Fruit fly (Drosophila melanogaster) whole organism, adult: ENCODE results near the gene CG12105.

Source experiments
- CG11617 ChIP-seq: fragments of 200-800 bp; sonication (Bioruptor generic); optimal IDR thresholded peaks from 2 replicates; lab custom pipeline; 2017; ENCODE audit warnings: mild to moderate bottlenecking, missing biosample characterization, missing genetic modification reagents, missing genetic modification characterization
- CG12768 ChIP-seq: fragments of 200-800 bp; sonication (Bioruptor generic); optimal IDR thresholded peaks from 2 replicates; lab custom pipeline; 2017; ENCODE audit warnings: missing biosample characterization, missing genetic modification characterization, mild to moderate bottlenecking, moderate library complexity, missing genetic modification reagents
- CG14711 ChIP-seq: fragments of 200-800 bp; sonication (Bioruptor generic); optimal IDR thresholded peaks from 2 replicates; lab custom pipeline; 2018; ENCODE audit warnings: missing biosample characterization, mild to moderate bottlenecking, missing genetic modification characterization, moderate library complexity
- CG1620 ChIP-seq: fragments of 200-800 bp; sonication (Bioruptor generic); optimal IDR thresholded peaks from 2 replicates; lab custom pipeline; 2016; ENCODE audit warnings: missing biosample characterization, missing genetic modification characterization
- CG33017 ChIP-seq: fragments of 200-800 bp; sonication (Bioruptor generic); optimal IDR thresholded peaks from 2 replicates; lab custom pipeline; 2018; ENCODE audit warnings: missing biosample characterization, mild to moderate bottlenecking, missing genetic modification characterization, moderate library complexity
- CG5204 ChIP-seq: fragments of 200-800 bp; sonication (Bioruptor generic); optimal IDR thresholded peaks from 2 replicates; lab custom pipeline; 2016; ENCODE audit warnings: missing biosample characterization, missing genetic modification characterization
- CG7045 ChIP-seq: fragments of 200-800 bp; sonication (Bioruptor generic); optimal IDR thresholded peaks from 2 replicates; lab custom pipeline; 2017; ENCODE audit warnings: missing biosample characterization, mild to moderate bottlenecking, missing genetic modification characterization
- CG7101 ChIP-seq: fragments of 200-800 bp; sonication (Bioruptor generic); optimal IDR thresholded peaks from 2 replicates; lab custom pipeline; 2018; ENCODE audit warnings: missing biosample characterization, mild to moderate bottlenecking, missing genetic modification characterization, moderate library complexity
- Clk ChIP-seq: fragments of 200-800 bp; sonication (Bioruptor generic); optimal IDR thresholded peaks from 2 replicates; lab custom pipeline; 2017; ENCODE audit warnings: missing biosample characterization, missing genetic modification characterization
- Crg-1 ChIP-seq: fragments of 200-800 bp; sonication (Bioruptor generic); optimal IDR thresholded peaks from 2 replicates; lab custom pipeline; 2016; ENCODE audit warnings: missing biosample characterization, missing genetic modification characterization
- Hr96 ChIP-seq: fragments of 200-800 bp; sonication (Bioruptor generic); optimal IDR thresholded peaks from 2 replicates; lab custom pipeline; 2016; ENCODE audit warnings: missing biosample characterization, missing genetic modification characterization
- Mnt ChIP-seq: fragments of 200-800 bp; sonication (Bioruptor generic); optimal IDR thresholded peaks from 2 replicates; lab custom pipeline; 2016; ENCODE audit warnings: missing biosample characterization, mild to moderate bottlenecking, missing genetic modification characterization
- bab1 ChIP-seq: fragments of 200-800 bp; sonication (Bioruptor generic); optimal IDR thresholded peaks from 3 replicates; lab custom pipeline; 2019; ENCODE audit warnings: missing biosample characterization, mild to moderate bottlenecking, missing genetic modification characterization, moderate library complexity
- cic ChIP-seq: fragments of 200-800 bp; sonication (Bioruptor generic); optimal IDR thresholded peaks from 2 replicates; lab custom pipeline; 2017; ENCODE audit warnings: missing biosample characterization, mild to moderate bottlenecking, missing genetic modification characterization, moderate library complexity
- cnc ChIP-seq, 2 experiments: fragments of >200 bp; optimal IDR thresholded peaks; 2 replicates each; lab custom pipeline; 2017
- kay ChIP-seq: fragments of 200-800 bp; sonication (Bioruptor generic); peaks from one replicate; lab custom pipeline; 2016; ENCODE audit warnings: missing biosample characterization, missing genetic modification characterization, borderline replicate concordance
- ovo ChIP-seq: fragments of 200-800 bp; sonication (Bioruptor generic); optimal IDR thresholded peaks from 2 replicates; lab custom pipeline; 2016; ENCODE audit warnings: missing biosample characterization, missing genetic modification characterization
- pad ChIP-seq: fragments of 200-800 bp; sonication (Bioruptor generic); optimal IDR thresholded peaks from 3 replicates; lab custom pipeline; 2017; ENCODE audit warnings: missing biosample characterization, missing genetic modification characterization, mild to moderate bottlenecking, moderate library complexity, missing genetic modification reagents
- tj ChIP-seq: fragments of 200-800 bp; sonication (Bioruptor generic); optimal IDR thresholded peaks from 3 replicates; lab custom pipeline; 2017; ENCODE audit warnings: missing biosample characterization, mild to moderate bottlenecking, missing genetic modification characterization, moderate library complexity
- toe ChIP-seq: fragments of 200-800 bp; sonication (Bioruptor generic); optimal IDR thresholded peaks from 2 replicates; lab custom pipeline; 2016; ENCODE audit warnings: missing biosample characterization, missing genetic modification characterization

Gene CG12105

DNA sequence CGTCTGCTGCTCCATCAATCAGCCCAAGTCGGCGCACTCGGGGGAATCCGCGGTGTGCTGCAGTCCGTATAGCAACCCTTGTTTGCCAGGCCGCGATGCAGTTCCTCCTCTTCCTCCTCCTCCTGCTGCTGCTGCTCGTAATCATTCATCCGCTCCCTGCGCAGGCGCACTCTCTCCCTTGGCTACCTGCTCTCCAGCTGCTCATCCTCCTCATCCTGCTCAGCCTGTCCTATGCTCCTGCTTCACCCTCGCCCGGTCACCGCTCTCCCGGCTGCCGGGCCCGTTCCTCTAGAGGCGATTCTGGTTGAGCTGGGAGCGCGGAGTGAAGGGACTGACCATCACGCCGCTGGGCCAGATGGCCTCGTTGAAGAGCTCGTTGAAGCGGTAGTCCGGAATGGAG lies 11.3 kb upstream of the CG12105 start:
- TF ChIP-seq kay (GFP tag; lab: Kevin White, UChicago): no peak
- no peak for TF ChIP-seq CG12768 (GFP tag; lab: Kevin White, UChicago)
- no peak for TF ChIP-seq bab1 (GFP tag; lab: Kevin White, UChicago)

dm6 chr3L:1618116-1618727 lies 2.6 kb upstream of the CG12105 start, which contains the start of the genes CG13926, ABCB7 and CG33230:
Gene CG13926, minus strand, starts transcription at chr3L:1618158.
Gene ABCB7, plus strand, starts transcription at chr3L:1618414.
Gene CG33230, plus strand, starts transcription at chr3L:1618414.
- TF ChIP-seq Clk (GFP tag; lab: Kevin White, UChicago) (no peak), toe (GFP tag; lab: Kevin White, UChicago) (peak; percentile 24), ovo (GFP tag; lab: Kevin White, UChicago) (peak; percentile 23), CG1620 (GFP tag; lab: Kevin White, UChicago) (peak; percentile 27), CG5204 (GFP tag; lab: Kevin White, UChicago) (peak; percentile 45), Hr96 (GFP tag; lab: Kevin White, UChicago) (peak; percentile 63), CG11617 (peak; percentile 66), CG7101 (tag; lab: Kevin White, UChicago) (peak; percentile 25), Mnt (GFP tag; lab: Kevin White, UChicago) (peak; percentile 70), CG12768 (GFP tag; lab: Kevin White, UChicago) (peak; percentile 48), bab1 (GFP tag; lab: Kevin White, UChicago) (peak; percentile 67), tj (GFP tag; lab: Kevin White, UChicago) (peak; percentile 60), cic (GFP tag; lab: Kevin White, UChicago) (no peak), pad (GFP tag; lab: Kevin White, UChicago) (peak; percentile 10), CG7045 (GFP tag; lab: Kevin White, UChicago) (peak; percentile 15), Crg-1 (peak; percentile 18), CG14711 (peak; percentile 55), kay (GFP tag; lab: Kevin White, UChicago) (no peak), cnc (optimal IDR thresholded peaks at IDR 0.05; lab: Kevin White, UChicago) (no peak)

DNA sequence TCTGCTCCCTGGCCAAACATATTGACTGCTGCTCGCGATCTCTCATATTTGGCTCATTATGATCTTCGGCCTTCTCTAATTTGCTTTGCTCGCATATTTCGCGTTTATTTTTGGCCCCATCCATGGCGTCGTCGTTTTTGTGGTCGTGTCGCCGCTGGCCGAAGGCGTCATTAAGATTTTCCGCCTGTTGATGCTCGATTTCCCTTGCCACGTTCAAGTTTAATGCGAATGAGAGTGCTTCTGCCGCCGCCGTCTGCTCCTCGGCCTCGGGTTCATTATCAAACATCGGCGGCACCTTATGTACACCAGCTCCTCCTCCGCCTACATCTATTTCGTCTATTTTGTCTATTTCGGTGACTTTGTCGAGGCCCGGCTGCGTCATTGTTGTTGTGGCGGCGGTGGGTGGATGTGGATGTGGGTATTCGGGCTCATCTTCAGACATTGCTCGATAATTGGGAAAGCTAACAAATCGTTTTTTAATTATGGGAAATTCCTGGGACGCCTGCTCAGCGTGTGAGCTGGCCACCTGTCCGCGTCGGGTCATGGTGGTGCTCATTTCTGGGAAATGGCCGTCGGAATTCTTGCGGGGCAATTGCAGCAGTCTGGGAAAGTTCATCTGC lies 1.0 kb downstream of the CG12105 start:
- TF ChIP-seq cic (GFP tag; lab: Kevin White, UChicago) (no peak), kay (GFP tag; lab: Kevin White, UChicago) (no peak), CG7045 (GFP tag; lab: Kevin White, UChicago) (no peak), toe (GFP tag; lab: Kevin White, UChicago) (no peak), CG11617 (no peak), pad (GFP tag; lab: Kevin White, UChicago) (no peak), bab1 (GFP tag; lab: Kevin White, UChicago) (no peak), CG1620 (GFP tag; lab: Kevin White, UChicago) (no peak), ovo (GFP tag; lab: Kevin White, UChicago) (no peak)

DNA sequence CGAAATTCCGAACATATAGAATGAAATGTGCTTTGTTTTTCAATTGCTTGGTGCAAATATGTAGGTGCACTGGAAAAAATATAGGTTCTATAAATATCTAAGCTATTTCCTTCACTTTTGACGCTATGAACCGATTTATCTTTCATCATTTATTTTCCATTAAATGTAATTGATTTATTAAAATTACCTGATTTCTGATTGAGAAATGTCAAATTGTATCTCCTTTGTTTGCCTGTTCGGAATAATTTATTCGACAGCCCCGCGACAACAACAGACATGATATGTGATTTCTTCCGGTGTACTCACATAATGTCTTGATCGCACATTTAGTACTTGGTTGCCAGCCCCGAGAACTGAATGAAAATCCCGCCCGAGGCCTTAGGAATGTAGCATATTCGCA lies 6.0 kb downstream of the CG12105 start:
- TF ChIP-seq CG7101 (tag; lab: Kevin White, UChicago): no peak
- TF ChIP-seq Hr96 (GFP tag; lab: Kevin White, UChicago): no peak
- no peak for TF ChIP-seq Clk (GFP tag; lab: Kevin White, UChicago)
- no peak for TF ChIP-seq CG11617
- no peak for TF ChIP-seq CG7045 (GFP tag; lab: Kevin White, UChicago)
- no peak for TF ChIP-seq bab1 (GFP tag; lab: Kevin White, UChicago)
- no peak for TF ChIP-seq CG33017 (tag; lab: Kevin White, UChicago)
- no peak for TF ChIP-seq CG14711
- no peak for TF ChIP-seq toe (GFP tag; lab: Kevin White, UChicago)
- TF ChIP-seq ovo (GFP tag; lab: Kevin White, UChicago): no peak
- TF ChIP-seq CG12768 (GFP tag; lab: Kevin White, UChicago): no peak
- no peak for TF ChIP-seq Crg-1
- TF ChIP-seq Mnt (GFP tag; lab: Kevin White, UChicago): no peak
- TF ChIP-seq cnc (optimal IDR thresholded peaks at IDR 0.05; lab: Kevin White, UChicago): no peak
- TF ChIP-seq tj (GFP tag; lab: Kevin White, UChicago): no peak
- no peak for TF ChIP-seq CG5204 (GFP tag; lab: Kevin White, UChicago)

dm6 chr3L:1602833-1603128 lies 12.8 kb downstream of the CG12105 start, which contains the start of the genes CG18170 and CG33791:
Gene CG18170, plus strand, starts transcription at chr3L:1602954.
Gene CG33791, plus strand, starts transcription at chr3L:1602954.
- TF ChIP-seq CG7045 (GFP tag; lab: Kevin White, UChicago): no peak
- TF ChIP-seq kay (GFP tag; lab: Kevin White, UChicago): no peak
- no peak for TF ChIP-seq Crg-1
- no peak for TF ChIP-seq CG11617
- no peak for TF ChIP-seq CG7101 (tag; lab: Kevin White, UChicago)
- no peak for TF ChIP-seq pad (GFP tag; lab: Kevin White, UChicago)
- TF ChIP-seq cic (GFP tag; lab: Kevin White, UChicago): no peak
- no peak for TF ChIP-seq CG33017 (tag; lab: Kevin White, UChicago)
- no peak for TF ChIP-seq CG5204 (GFP tag; lab: Kevin White, UChicago)
- TF ChIP-seq CG12768 (GFP tag; lab: Kevin White, UChicago): no peak
- TF ChIP-seq cnc (optimal IDR thresholded peaks at IDR 0.05; lab: Kevin White, UChicago): no peak
- no peak for TF ChIP-seq CG14711
- TF ChIP-seq tj (GFP tag; lab: Kevin White, UChicago): no peak
- TF ChIP-seq toe (GFP tag; lab: Kevin White, UChicago): no peak
- no peak for TF ChIP-seq Hr96 (GFP tag; lab: Kevin White, UChicago)
- no peak for TF ChIP-seq Clk (GFP tag; lab: Kevin White, UChicago)
- no peak for TF ChIP-seq CG1620 (GFP tag; lab: Kevin White, UChicago)
- TF ChIP-seq Mnt (GFP tag; lab: Kevin White, UChicago): no peak
